Worm (Caenorhabditis elegans) whole organism, L1 larva: Measurements from ENCODE around the gene kbp-1.

Experiments used
- ama-1 ChIP-seq: fragments of 150-350 bp; optimal IDR thresholded peaks from 2 replicates; lab custom pipeline; 2014
- egl-27 ChIP-seq, 2 experiments: fragments of 150-350 bp in 1 of 2; sonication (generic microtip); optimal IDR thresholded peaks; 3 replicates each; lab custom pipeline; 2017 to 2018; ENCODE audit warnings: missing biosample characterization in 2 of 2, missing genetic modification characterization in 2 of 2, missing genetic modification reagents in 2 of 2
- elt-3 ChIP-seq, 6 experiments: fragments of 150-350 bp in 1 of 6; sonication (generic microtip); optimal IDR thresholded peaks; 2 replicates each; lab custom pipeline; 2017 to 2018; ENCODE audit warnings: missing biosample characterization in 6 of 6, missing genetic modification characterization in 6 of 6, inconsistent platforms in 1 of 6
- fkh-10 ChIP-seq: sonication (generic microtip); optimal IDR thresholded peaks from 2 replicates; lab custom pipeline; 2017; ENCODE audit warnings: missing biosample characterization, missing genetic modification reagents, missing genetic modification characterization
- fkh-4 ChIP-seq: sonication (generic microtip); optimal IDR thresholded peaks from 2 replicates; lab custom pipeline; 2016; ENCODE audit warnings: missing compliant biosample characterization, missing genetic modification characterization, borderline replicate concordance
- lin-35 ChIP-seq, 2 experiments: fragments of 150-350 bp; optimal IDR thresholded peaks; 2 replicates each; lab custom pipeline; 2014; ENCODE audit warnings: missing biosample characterization in 2 of 2, missing genetic modification characterization in 2 of 2, missing genetic modification reagents in 2 of 2
- lir-3 ChIP-seq: sonication (generic microtip); optimal IDR thresholded peaks from 2 replicates; lab custom pipeline; 2016; ENCODE audit warnings: mild to moderate bottlenecking, missing genetic modification characterization, moderate library complexity, missing compliant biosample characterization; ENCODE audit not compliant: poor library complexity
- mdl-1 ChIP-seq, 2 experiments: fragments of 150-350 bp; optimal IDR thresholded peaks; 2 replicates each; lab custom pipeline; 2014 to 2017; ENCODE audit warnings: missing biosample characterization in 2 of 2, missing genetic modification characterization in 2 of 2, inconsistent platforms in 1 of 2
- nhr-237 ChIP-seq: fragments of 150-350 bp; optimal IDR thresholded peaks from 2 replicates; lab custom pipeline; 2014; ENCODE audit warnings: missing biosample characterization, missing genetic modification characterization
- nhr-77 ChIP-seq: fragments of 150-350 bp; optimal IDR thresholded peaks from 2 replicates; lab custom pipeline; 2014; ENCODE audit warnings: missing biosample characterization, missing genetic modification characterization
- pqm-1 ChIP-seq: sonication (generic microtip); optimal IDR thresholded peaks from 3 replicates; lab custom pipeline; 2017; ENCODE audit warnings: missing biosample characterization, missing genetic modification characterization
- snpc-4 ChIP-seq: fragments of 150-350 bp; optimal IDR thresholded peaks from 2 replicates; lab custom pipeline; 2014; ENCODE audit warnings: missing biosample characterization, missing genetic modification characterization
- tlp-1 ChIP-seq: fragments of 150-350 bp; optimal IDR thresholded peaks from 2 replicates; lab custom pipeline; 2014; ENCODE audit warnings: missing biosample characterization, missing genetic modification characterization

DNA sequence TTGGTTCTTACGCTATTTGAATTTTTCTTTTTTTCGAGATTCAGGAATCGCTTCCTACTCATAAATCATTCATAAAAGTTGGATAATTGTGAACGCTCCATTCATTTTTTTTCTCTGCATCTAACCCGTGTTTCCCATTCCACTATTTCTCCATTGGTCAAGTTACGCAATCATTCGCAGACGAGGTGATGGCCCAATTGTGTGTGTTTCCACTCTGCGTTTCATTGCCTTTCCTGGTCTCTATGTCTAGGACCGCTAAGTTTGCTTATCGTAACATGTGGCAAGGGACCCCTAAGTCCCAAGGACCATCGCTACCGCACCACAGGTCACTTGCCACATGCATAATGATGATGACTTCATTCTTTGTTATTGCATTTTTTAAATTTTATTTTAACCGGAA, 43.3 kb upstream of the kbp-1 start:
- TF ChIP-seq nhr-237 (tag; lab: Kevin White, UChicago) (no peak), fkh-4 (tag; lab: Kevin White, UChicago) (no peak), tlp-1 (tag; lab: Kevin White, UChicago) (no peak), snpc-4 (no peak), fkh-10 (no peak), elt-3 (tag; optimal IDR thresholded peaks at IDR 0.05; lab: Kevin White, UChicago) (no peak), nhr-77 (tag; lab: Kevin White, UChicago) (no peak), ama-1 (lab: Kevin White, UChicago) (no peak), egl-27 (tag; optimal IDR thresholded peaks at IDR 0.05; lab: Kevin White, UChicago) (no peak), lin-35 (GFP tag; optimal IDR thresholded peaks at IDR 0.05; lab: Kevin White, UChicago) (no peak), mdl-1 (tag; optimal IDR thresholded peaks at IDR 0.05; lab: Kevin White, UChicago) (no peak), lir-3 (tag; lab: Kevin White, UChicago) (no peak), pqm-1 (no peak)
